Worm (Caenorhabditis elegans) whole organism, late embryonic: ENCODE measurements around the gene Y66D12A.13.

Experiments
- C08G9.2 ChIP-seq: sonication (generic microtip); optimal IDR thresholded peaks from 2 replicates; lab custom pipeline; 2016; ENCODE audit warnings: mild to moderate bottlenecking, missing genetic modification characterization, moderate library complexity, missing compliant biosample characterization
- C38D4.7 ChIP-seq: fragments of 200-800 bp; sonication (Bioruptor generic); optimal IDR thresholded peaks from 2 replicates; lab custom pipeline; 2018; ENCODE audit warnings: mild to moderate bottlenecking, missing genetic modification characterization, moderate library complexity, missing compliant biosample characterization
- ahr-1 ChIP-seq: sonication (generic microtip); optimal IDR thresholded peaks from 2 replicates; lab custom pipeline; 2016; ENCODE audit warnings: missing genetic modification characterization, missing compliant biosample characterization
- ama-1 ChIP-seq: fragments of 150-350 bp; optimal IDR thresholded peaks from 2 replicates; lab custom pipeline; 2014
- ceh-18 ChIP-seq: sonication (generic microtip); optimal IDR thresholded peaks from 2 replicates; lab custom pipeline; 2016; ENCODE audit warnings: missing genetic modification characterization, missing compliant biosample characterization
- ceh-2 ChIP-seq: sonication (generic microtip); optimal IDR thresholded peaks from 2 replicates; lab custom pipeline; 2016; ENCODE audit warnings: missing genotype, missing genetic modification characterization, missing compliant biosample characterization
- ceh-22 ChIP-seq: sonication (generic microtip); optimal IDR thresholded peaks from 2 replicates; lab custom pipeline; 2017; ENCODE audit warnings: missing biosample characterization, missing genetic modification characterization
- ceh-24 ChIP-seq: sonication (generic microtip); optimal IDR thresholded peaks from 2 replicates; lab custom pipeline; 2016; ENCODE audit warnings: mild to moderate bottlenecking, missing genetic modification characterization, missing compliant biosample characterization
- ceh-30 ChIP-seq: fragments of 150-350 bp; optimal IDR thresholded peaks from 2 replicates; lab custom pipeline; 2014; ENCODE audit warnings: missing biosample characterization, missing genetic modification characterization
- ceh-45 ChIP-seq: fragments of 200-800 bp; sonication (Bioruptor generic); IDR thresholded peaks from 2 replicates; pipeline ENCODE4 v1.3.6; 2022; ENCODE audit warnings: missing genetic modification reagents, missing genetic modification characterization, missing compliant biosample characterization
- ceh-48 ChIP-seq: sonication (generic microtip); optimal IDR thresholded peaks from 2 replicates; lab custom pipeline; 2016; ENCODE audit warnings: missing genetic modification characterization, inconsistent platforms, missing compliant biosample characterization
- ceh-6 ChIP-seq: fragments of 200-800 bp; sonication (Bioruptor generic); optimal IDR thresholded peaks from 2 replicates; lab custom pipeline; 2018; ENCODE audit warnings: mild to moderate bottlenecking, missing genetic modification characterization, missing compliant biosample characterization
- che-1 ChIP-seq: sonication (generic microtip); optimal IDR thresholded peaks from 2 replicates; lab custom pipeline; 2016; ENCODE audit warnings: mild to moderate bottlenecking, missing genetic modification characterization, missing compliant biosample characterization
- elt-2 ChIP-seq: sonication (generic microtip); optimal IDR thresholded peaks from 2 replicates; lab custom pipeline; 2016; ENCODE audit warnings: missing genetic modification reagents, missing genetic modification characterization, missing compliant biosample characterization
- elt-4 ChIP-seq: sonication (generic microtip); optimal IDR thresholded peaks from 2 replicates; lab custom pipeline; 2016; ENCODE audit warnings: missing genetic modification characterization, missing compliant biosample characterization
- ets-4 ChIP-seq: sonication (generic microtip); optimal IDR thresholded peaks from 2 replicates; lab custom pipeline; 2016; ENCODE audit warnings: missing genetic modification characterization, missing compliant biosample characterization
- eyg-1 ChIP-seq: sonication (generic microtip); optimal IDR thresholded peaks from 2 replicates; lab custom pipeline; 2016; ENCODE audit warnings: missing genotype, missing genetic modification characterization, missing compliant biosample characterization
- fkh-10 ChIP-seq: fragments of 150-350 bp; optimal IDR thresholded peaks from 2 replicates; lab custom pipeline; 2014; ENCODE audit warnings: missing biosample characterization, missing genetic modification reagents, missing genetic modification characterization
- hlh-13 ChIP-seq: fragments of 200-800 bp; sonication (Bioruptor generic); optimal IDR thresholded peaks from 2 replicates; lab custom pipeline; 2018; ENCODE audit warnings: mild to moderate bottlenecking, missing genetic modification characterization, missing compliant biosample characterization
- hlh-15 ChIP-seq: sonication (generic microtip); optimal IDR thresholded peaks from 2 replicates; lab custom pipeline; 2016; ENCODE audit warnings: missing genetic modification characterization, missing compliant biosample characterization
- hlh-30 ChIP-seq: sonication (generic microtip); optimal IDR thresholded peaks from 2 replicates; lab custom pipeline; 2017; ENCODE audit warnings: antibody characterized with exemption, missing genetic modification characterization, missing compliant biosample characterization; ENCODE audit not compliant: insufficient read depth
- hlh-6 ChIP-seq: sonication (generic microtip); optimal IDR thresholded peaks from 2 replicates; lab custom pipeline; 2016; ENCODE audit warnings: missing genotype, missing genetic modification characterization, missing compliant biosample characterization
- lim-6 ChIP-seq: sonication (generic microtip); optimal IDR thresholded peaks from 2 replicates; lab custom pipeline; 2016; ENCODE audit warnings: missing genetic modification characterization, missing compliant biosample characterization
- mec-3 ChIP-seq: sonication (generic microtip); optimal IDR thresholded peaks from 2 replicates; lab custom pipeline; 2016; ENCODE audit warnings: borderline replicate concordance, missing genetic modification characterization, missing compliant biosample characterization
- nfya-1 ChIP-seq: sonication (generic microtip); optimal IDR thresholded peaks from 2 replicates; lab custom pipeline; 2017; ENCODE audit warnings: missing genetic modification characterization, mild to moderate bottlenecking, missing compliant biosample characterization, antibody characterized with exemption, moderate library complexity
- nhr-11 ChIP-seq: fragments of 150-350 bp; optimal IDR thresholded peaks from 2 replicates; lab custom pipeline; 2014; ENCODE audit warnings: missing biosample characterization, missing genetic modification characterization
- nhr-232 ChIP-seq: sonication (generic microtip); optimal IDR thresholded peaks from 2 replicates; lab custom pipeline; 2016; ENCODE audit warnings: missing genetic modification characterization, missing compliant biosample characterization
- npax-4 ChIP-seq: sonication (generic microtip); optimal IDR thresholded peaks from 2 replicates; lab custom pipeline; 2016; ENCODE audit warnings: missing genetic modification characterization, missing compliant biosample characterization
- pat-9 ChIP-seq: fragments of 200-800 bp; sonication (Bioruptor generic); optimal IDR thresholded peaks from 2 replicates; lab custom pipeline; 2018; ENCODE audit warnings: mild to moderate bottlenecking, missing genetic modification characterization, moderate library complexity, missing compliant biosample characterization
- pax-1 ChIP-seq: fragments of 150-350 bp; optimal IDR thresholded peaks from 2 replicates; lab custom pipeline; 2014; ENCODE audit warnings: missing biosample characterization, missing genetic modification characterization
- pha-2 ChIP-seq: sonication (generic microtip); optimal IDR thresholded peaks from 2 replicates; lab custom pipeline; 2017; ENCODE audit warnings: mild to moderate bottlenecking, missing genetic modification characterization, missing compliant biosample characterization
- pha-4 ChIP-seq: fragments of 150-350 bp; optimal IDR thresholded peaks from 2 replicates; lab custom pipeline; 2018; ENCODE audit warnings: missing biosample characterization, missing genetic modification reagents, missing genetic modification characterization
- pros-1 ChIP-seq: fragments of 150-350 bp; optimal IDR thresholded peaks from 2 replicates; lab custom pipeline; 2014; ENCODE audit warnings: missing biosample characterization, missing genetic modification reagents, missing genetic modification characterization
- sdc-2 ChIP-seq: sonication (generic microtip); optimal IDR thresholded peaks from 2 replicates; lab custom pipeline; 2016; ENCODE audit warnings: missing genotype, missing genetic modification characterization, missing compliant biosample characterization
- tbx-2 ChIP-seq: sonication (generic microtip); optimal IDR thresholded peaks from 2 replicates; lab custom pipeline; 2016; ENCODE audit warnings: missing genetic modification characterization, missing compliant biosample characterization
- tbx-7 ChIP-seq: sonication (generic microtip); optimal IDR thresholded peaks from 2 replicates; lab custom pipeline; 2016; ENCODE audit warnings: missing genotype, missing genetic modification characterization, missing compliant biosample characterization
- unc-55 ChIP-seq: sonication (generic microtip); optimal IDR thresholded peaks from 2 replicates; lab custom pipeline; 2017; ENCODE audit warnings: missing biosample characterization, missing genetic modification reagents, missing genetic modification characterization
- unc-86 ChIP-seq: sonication (generic microtip); optimal IDR thresholded peaks from 2 replicates; lab custom pipeline; 2016; ENCODE audit warnings: missing genetic modification characterization, missing compliant biosample characterization
- ztf-16 ChIP-seq: sonication (generic microtip); optimal IDR thresholded peaks from 2 replicates; lab custom pipeline; 2017; ENCODE audit warnings: missing genetic modification characterization, missing compliant biosample characterization

The Y66D12A.13 gene

ce11 chrIII:11508816-11509215, 39.4 kb upstream of the Y66D12A.13 start, which contains the start of gene Y66D12A.19:
Gene Y66D12A.19, plus strand, starts transcription at chrIII:11509081.
- TF ChIP-seq elt-4 (tag; lab: Kevin White, UChicago) (no peak), ceh-30 (tag; lab: Kevin White, UChicago) (no peak), unc-86 (tag; lab: Kevin White, UChicago) (no peak), ceh-2 (no peak), unc-55 (GFP tag; lab: Kevin White, UChicago) (no peak), ahr-1 (tag; lab: Kevin White, UChicago) (no peak), ceh-45 (GFP tag; lab: Robert Waterston, UW) (no peak), C38D4.7 (GFP tag; lab: Kevin White, UChicago) (no peak), mec-3 (no peak), pat-9 (tag; lab: Kevin White, UChicago) (no peak), pha-4 (tag; lab: Kevin White, UChicago) (no peak), ets-4 (tag; lab: Kevin White, UChicago) (no peak), ceh-6 (no peak), nhr-11 (tag; lab: Kevin White, UChicago) (no peak), pax-1 (tag; lab: Kevin White, UChicago) (no peak), nhr-232 (no peak), ztf-16 (tag; lab: Kevin White, UChicago) (no peak)
- TF ChIP-seq, all 69 proteins: peak for 0

- TF ChIP-seq pha-2 (tag; lab: Kevin White, UChicago): no peak
- no peak for TF ChIP-seq elt-2 (tag; lab: Kevin White, UChicago)
- no peak for TF ChIP-seq tbx-2
- TF ChIP-seq, all 69 proteins: peak for 0
These were observed 38.0 kb upstream of the Y66D12A.13 start for ce11 chrIII:11510120-11510519.

- TF ChIP-seq ceh-24 (no peak), pros-1 (no peak), fkh-10 (no peak), ceh-30 (tag; lab: Kevin White, UChicago) (no peak), hlh-6 (tag; lab: Kevin White, UChicago) (no peak), tbx-7 (no peak), hlh-15 (tag; lab: Kevin White, UChicago) (no peak), nfya-1 (no peak), nhr-11 (tag; lab: Kevin White, UChicago) (no peak)
- TF ChIP-seq, all 69 proteins: peak for 0
These were observed 37.3 kb upstream of the Y66D12A.13 start for ce11 chrIII:11510826-11511225.

ce11 chrIII:11523504-11524025, 24.6 kb upstream of the Y66D12A.13 start, which contains the start of the genes Y66D12A.16 and such-1:
Gene Y66D12A.16, plus strand, starts transcription at chrIII:11523554.
Gene such-1, minus strand, starts transcription at chrIII:11523759.
- TF ChIP-seq pha-4 (tag; lab: Kevin White, UChicago) (no peak), ceh-45 (GFP tag; lab: Robert Waterston, UW) (no peak), che-1 (tag; lab: Kevin White, UChicago) (no peak), hlh-30 (tag; lab: Kevin White, UChicago) (no peak), ceh-48 (tag; lab: Kevin White, UChicago) (no peak)

- no peak for TF ChIP-seq hlh-15 (tag; lab: Kevin White, UChicago)
- TF ChIP-seq C38D4.7 (GFP tag; lab: Kevin White, UChicago): no peak
These were observed 24.1 kb upstream of the Y66D12A.13 start for ce11 chrIII:11524073-11524472.

- TF ChIP-seq che-1 (tag; lab: Kevin White, UChicago) (no peak), pha-4 (tag; lab: Kevin White, UChicago) (no peak), pros-1 (no peak), ztf-16 (tag; lab: Kevin White, UChicago) (no peak), sdc-2 (tag; lab: Kevin White, UChicago) (no peak), npax-4 (tag; lab: Kevin White, UChicago) (no peak), eyg-1 (tag; lab: Kevin White, UChicago) (no peak), ceh-18 (tag; lab: Kevin White, UChicago) (no peak), hlh-13 (GFP tag; lab: Kevin White, UChicago) (no peak), ceh-24 (no peak), C08G9.2 (no peak), lim-6 (tag; lab: Kevin White, UChicago) (no peak), ceh-22 (tag; lab: Kevin White, UChicago) (no peak), ama-1 (no peak), hlh-15 (tag; lab: Kevin White, UChicago) (no peak)
These were observed 21.8 kb upstream of the Y66D12A.13 start, which contains the start of gene xpb-1 for ce11 chrIII:11526396-11526795. Gene xpb-1, plus strand, starts transcription at chrIII:11526657.
